Fruit fly (Drosophila melanogaster): ENCODE data around the gene CG42780.

CG42780 gene

DNA sequence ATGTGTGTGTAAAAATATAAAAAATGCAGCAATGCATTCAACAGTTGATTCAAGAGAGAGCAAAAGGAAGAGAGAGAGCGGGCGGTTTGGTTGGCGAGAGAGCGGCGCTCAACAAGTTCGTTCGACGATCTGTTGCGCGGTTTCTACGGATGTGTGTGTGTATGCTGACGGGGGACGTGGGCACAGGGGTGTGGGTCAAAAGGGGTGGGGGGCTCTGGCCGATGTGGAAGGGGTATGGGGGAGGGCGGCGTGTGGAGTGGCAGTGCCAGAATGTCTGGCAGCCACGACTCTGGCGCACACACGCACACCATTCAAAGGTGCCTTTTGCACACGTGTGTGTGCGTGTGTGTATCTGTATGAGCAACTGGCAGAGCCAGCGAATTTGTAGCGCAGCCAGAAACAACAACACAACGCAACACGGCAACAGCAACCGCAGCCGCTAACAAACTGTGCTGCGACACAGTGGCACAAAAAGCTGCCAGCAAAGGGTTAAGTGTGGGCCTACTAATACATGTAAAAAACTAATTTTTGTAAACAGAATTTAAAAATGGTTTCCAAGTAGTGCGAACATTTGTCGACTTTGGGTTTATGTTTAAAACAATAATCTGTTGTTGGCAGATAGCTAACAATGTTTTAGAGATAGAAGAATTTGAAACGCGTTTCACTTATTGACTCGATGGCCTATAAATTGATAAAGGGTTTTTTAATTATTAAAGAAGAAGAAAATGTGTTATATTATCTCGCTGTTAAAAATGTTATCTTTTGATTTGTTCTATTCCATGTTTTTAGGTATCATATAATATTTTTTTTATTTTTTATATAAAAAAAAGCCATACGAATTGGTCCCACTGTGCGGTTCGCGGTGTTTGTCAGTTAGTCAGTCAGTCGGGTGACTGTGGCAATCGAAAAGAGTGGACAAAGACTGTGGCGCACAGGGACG lies 25.2 kb downstream of the CG42780 start (continued):
- TF ChIP-seq CG32532 (GFP tag; IDR thresholded peaks at IDR 0.05) (peak; percentile 67), fd96Cb (tag; optimal IDR thresholded peaks at IDR 0.05) (peak; percentile 97), klu (GFP tag; IDR thresholded peaks at IDR 0.05) (peak; percentile 61), CG14667 (GFP tag; IDR thresholded peaks at IDR 0.05) (peak; percentile 74), CG7357 (GFP tag; IDR thresholded peaks at IDR 0.05) (peak; percentile 84), bcd (GFP tag; optimal IDR thresholded peaks at IDR 0.05) (peak; percentile 96), lab (GFP tag; optimal IDR thresholded peaks at IDR 0.05) (peak; percentile 84), Adf1 (GFP tag; IDR thresholded peaks at IDR 0.05) (peak; percentile 94), Med (GFP tag) (peak; percentile 94), jumu (GFP tag; optimal IDR thresholded peaks at IDR 0.05) (peak; percentile 60), usp (GFP tag; optimal IDR thresholded peaks at IDR 0.05) (no peak), toy (GFP tag; IDR thresholded peaks at IDR 0.05) (no peak), NfI (GFP tag; optimal IDR thresholded peaks at IDR 0.05) (peak; percentile 92), CG4617 (GFP tag; optimal IDR thresholded peaks at IDR 0.05; ENCODE audit: borderline replicate concordance) (peak; percentile 37), grn (GFP tag; optimal IDR thresholded peaks at IDR 0.05) (peak; percentile 4), CG13424 (tag; optimal IDR thresholded peaks at IDR 0.05) (peak; percentile 96), Blimp-1 (GFP tag; optimal IDR thresholded peaks at IDR 0.05) (peak; percentile 89), CG33557 (GFP tag; optimal IDR thresholded peaks at IDR 0.05) (peak; percentile 91), CG17568 (GFP tag; optimal IDR thresholded peaks at IDR 0.05) (peak; percentile 61), CG17328 (GFP tag; IDR thresholded peaks at IDR 0.05) (peak; percentile 63; the same call in 1 of the 2 replicates), Side (GFP tag; optimal IDR thresholded peaks at IDR 0.05) (no peak), CG12155 (GFP tag; optimal IDR thresholded peaks at IDR 0.05) (peak; percentile 76), CG8478 (optimal IDR thresholded peaks at IDR 0.05) (no peak), Camta (GFP tag; optimal IDR thresholded peaks at IDR 0.05) (peak; percentile 69), her (GFP tag; optimal IDR thresholded peaks at IDR 0.05) (peak; percentile 18), ewg (GFP tag; optimal IDR thresholded peaks at IDR 0.05) (peak; percentile 89), zfh2 (GFP tag; optimal IDR thresholded peaks at IDR 0.05) (peak; percentile 83), CG10366 (GFP tag; IDR thresholded peaks at IDR 0.05) (peak; percentile 66), CG11560 (tag; IDR thresholded peaks at IDR 0.05) (peak; percentile 63; the same call in 1 of the 3 replicates), CG9727 (GFP tag; optimal IDR thresholded peaks at IDR 0.05) (peak; percentile 99), HLH4C (GFP tag; IDR thresholded peaks at IDR 0.05; ENCODE audit: partially characterized antibody) (no peak), CG12744 (GFP tag; optimal IDR thresholded peaks at IDR 0.05) (peak; percentile 67), yki (optimal IDR thresholded peaks at IDR 0.05) (peak; percentile 86), CG6765 (GFP tag; optimal IDR thresholded peaks at IDR 0.05) (peak; percentile 87), ranshi (GFP tag; IDR thresholded peaks at IDR 0.05) (peak; percentile 66; the same call in 1 of the 2 replicates), CG3065 (GFP tag; optimal IDR thresholded peaks at IDR 0.05) (peak; percentile 79), lilli (GFP tag; optimal IDR thresholded peaks at IDR 0.05) (peak; percentile 68), Fer3 (tag; optimal IDR thresholded peaks at IDR 0.05) (peak; percentile 80), chn (GFP tag; optimal IDR thresholded peaks at IDR 0.05) (peak; percentile 76), Sox102F (GFP tag; optimal IDR thresholded peaks at IDR 0.05) (peak; percentile 95), CG15514 (GFP tag; optimal IDR thresholded peaks at IDR 0.05) (peak; percentile 55), ara (GFP tag; IDR thresholded peaks at IDR 0.05) (peak; percentile 67), Rfx (GFP tag; IDR thresholded peaks at IDR 0.05) (peak; percentile 75), fd102C (GFP tag; optimal IDR thresholded peaks at IDR 0.05) (peak; percentile 50), Hr51 (GFP tag; optimal IDR thresholded peaks at IDR 0.05) (peak; percentile 65 to 96), eyg (GFP tag; optimal IDR thresholded peaks at IDR 0.05) (peak; percentile 65), CG6683 (GFP tag; optimal IDR thresholded peaks at IDR 0.05) (peak; percentile 74), dm (GFP tag; optimal IDR thresholded peaks at IDR 0.05) (peak; percentile 71), CG12219 (GFP tag; optimal IDR thresholded peaks at IDR 0.05) (peak; percentile 60)
